Fruit fly (Drosophila melanogaster) whole organism, prepupa: ENCODE data around the gene CG13639.

Experiments used
- Blimp-1 ChIP-seq: fragments of 200-800 bp; sonication (Bioruptor generic); optimal IDR thresholded peaks from 3 replicates; lab custom pipeline; 2017; ENCODE audit warnings: missing biosample characterization, missing genetic modification characterization, mild to moderate bottlenecking, moderate library complexity, missing genetic modification reagents
- CG10631 ChIP-seq: fragments of 200-800 bp; sonication (Bioruptor generic); optimal IDR thresholded peaks from 2 replicates; lab custom pipeline; 2016; ENCODE audit warnings: missing biosample characterization, missing genetic modification characterization
- CG11294 ChIP-seq: fragments of 200-800 bp; sonication (Bioruptor generic); IDR thresholded peaks from 2 replicates; pipeline ENCODE4 v1.3.6; 2022; ENCODE audit warnings: missing biosample characterization, missing genetic modification characterization
- CG11762 ChIP-seq: fragments of 200-800 bp; sonication (Bioruptor generic); optimal IDR thresholded peaks from 3 replicates; lab custom pipeline; 2016; ENCODE audit warnings: missing biosample characterization, missing genetic modification characterization; ENCODE audit not compliant: insufficient read depth
- CG15336 ChIP-seq: fragments of 200-800 bp; sonication (Bioruptor generic); IDR thresholded peaks from 2 replicates; pipeline ENCODE4 v1.3.6; 2022; ENCODE audit warnings: missing biosample characterization, missing genetic modification characterization
- CG1621 ChIP-seq: fragments of 200-800 bp; sonication (Bioruptor generic); optimal IDR thresholded peaks from 3 replicates; lab custom pipeline; 2018; ENCODE audit warnings: missing biosample characterization, mild to moderate bottlenecking, missing genetic modification characterization
- CG3032 ChIP-seq: fragments of 200-800 bp; optimal IDR thresholded peaks from 2 replicates; lab custom pipeline; 2019; ENCODE audit warnings: missing biosample characterization, mild to moderate bottlenecking, missing genetic modification characterization, moderate library complexity
- CG31627 ChIP-seq: fragments of 200-800 bp; sonication (Bioruptor generic); optimal IDR thresholded peaks from 3 replicates; lab custom pipeline; 2016; ENCODE audit warnings: missing biosample characterization, missing genetic modification characterization
- CG32006 ChIP-seq: fragments of 200-800 bp; sonication (Bioruptor generic); optimal IDR thresholded peaks from 3 replicates; lab custom pipeline; 2017; ENCODE audit warnings: missing biosample characterization, mild to moderate bottlenecking, missing genetic modification characterization
- CG34406 ChIP-seq: fragments of 200-800 bp; sonication (Bioruptor generic); optimal IDR thresholded peaks from 3 replicates; lab custom pipeline; 2016; ENCODE audit warnings: missing biosample characterization, missing genetic modification characterization
- CG3919 ChIP-seq: fragments of 200-800 bp; sonication (Bioruptor generic); optimal IDR thresholded peaks from 3 replicates; lab custom pipeline; 2016; ENCODE audit warnings: missing biosample characterization, missing genetic modification characterization
- CG6163 ChIP-seq: fragments of 200-800 bp; sonication (Bioruptor generic); IDR thresholded peaks from 3 replicates; pipeline ENCODE4 v1.3.6; 2022; ENCODE audit warnings: missing biosample characterization, missing genetic modification characterization
- CG6276 ChIP-seq: fragments of 200-800 bp; sonication (Bioruptor generic); optimal IDR thresholded peaks from 2 replicates; lab custom pipeline; 2017; ENCODE audit warnings: missing biosample characterization, mild to moderate bottlenecking, missing genetic modification characterization
- CG6792 ChIP-seq: fragments of 200-800 bp; sonication (Bioruptor generic); optimal IDR thresholded peaks from 3 replicates; lab custom pipeline; 2016; ENCODE audit warnings: missing biosample characterization, missing genetic modification characterization
- CG6808 ChIP-seq: fragments of 200-800 bp; sonication (Bioruptor generic); optimal IDR thresholded peaks from 3 replicates; lab custom pipeline; 2017; ENCODE audit warnings: missing biosample characterization, missing genetic modification characterization, mild to moderate bottlenecking, moderate library complexity, missing genetic modification reagents
- CG6854 ChIP-seq: fragments of 200-800 bp; sonication (Bioruptor generic); optimal IDR thresholded peaks from 2 replicates; lab custom pipeline; 2017; ENCODE audit warnings: missing biosample characterization, mild to moderate bottlenecking, missing genetic modification characterization
- CG8119 ChIP-seq: fragments of 200-800 bp; sonication (Bioruptor generic); IDR thresholded peaks from 3 replicates; pipeline ENCODE4 v1.3.6; 2022; ENCODE audit warnings: missing biosample characterization, missing genetic modification characterization
- CG8319 ChIP-seq: fragments of 200-800 bp; sonication (Bioruptor generic); optimal IDR thresholded peaks from 3 replicates; lab custom pipeline; 2016; ENCODE audit warnings: missing biosample characterization, missing genetic modification characterization
- CG8632 ChIP-seq: fragments of 200-800 bp; sonication (Bioruptor generic); optimal IDR thresholded peaks from 3 replicates; lab custom pipeline; 2016; ENCODE audit warnings: missing biosample characterization, missing genetic modification characterization
- Eip75B ChIP-seq: fragments of 200-800 bp; sonication (Bioruptor generic); optimal IDR thresholded peaks from 3 replicates; lab custom pipeline; 2016; ENCODE audit warnings: missing biosample characterization, missing genetic modification characterization
- Eip78C ChIP-seq: fragments of 200-800 bp; sonication (Bioruptor generic); peaks from one replicate; lab custom pipeline; 2016; ENCODE audit warnings: missing biosample characterization, missing genetic modification characterization
- Ets21C ChIP-seq: fragments of 200-800 bp; sonication (Bioruptor generic); optimal IDR thresholded peaks from 3 replicates; lab custom pipeline; 2016; ENCODE audit warnings: missing biosample characterization, missing genetic modification characterization
- Gug ChIP-seq: fragments of 200-800 bp; sonication (Bioruptor generic); IDR thresholded peaks from 2 replicates; pipeline ENCODE4 v1.3.6; 2022; ENCODE audit warnings: missing biosample characterization, missing genetic modification characterization
- Hr38 ChIP-seq: sonication (Bioruptor generic); optimal IDR thresholded peaks from 2 replicates; lab custom pipeline; 2016; ENCODE audit warnings: missing biosample characterization, missing genetic modification characterization
- Lpt ChIP-seq: fragments of 200-800 bp; sonication (Bioruptor generic); optimal IDR thresholded peaks from 3 replicates; lab custom pipeline; 2016; ENCODE audit warnings: missing biosample characterization, missing genetic modification characterization
- OdsH ChIP-seq: fragments of 200-800 bp; sonication (Bioruptor generic); optimal IDR thresholded peaks from 3 replicates; lab custom pipeline; 2016; ENCODE audit warnings: missing biosample characterization, missing genetic modification characterization
- Sox102F ChIP-seq: fragments of 200-800 bp; sonication (Bioruptor generic); optimal IDR thresholded peaks from 2 replicates; lab custom pipeline; 2016; ENCODE audit warnings: missing biosample characterization, mild to moderate bottlenecking, missing genetic modification characterization
- Sox14 ChIP-seq: fragments of 200-800 bp; sonication (Bioruptor generic); optimal IDR thresholded peaks from 3 replicates; lab custom pipeline; 2016; ENCODE audit warnings: missing biosample characterization, missing genetic modification characterization
- acj6 ChIP-seq: fragments of 200-800 bp; sonication (Bioruptor generic); optimal IDR thresholded peaks from 3 replicates; lab custom pipeline; 2016; ENCODE audit warnings: missing biosample characterization, missing genetic modification characterization
- dac ChIP-seq: fragments of 200-800 bp; sonication (Bioruptor generic); optimal IDR thresholded peaks from 2 replicates; lab custom pipeline; 2017; ENCODE audit warnings: missing biosample characterization, mild to moderate bottlenecking, missing genetic modification characterization
- dsx ChIP-seq: fragments of 200-800 bp; optimal IDR thresholded peaks from 3 replicates; lab custom pipeline; 2019; ENCODE audit warnings: missing biosample characterization, mild to moderate bottlenecking, missing genetic modification characterization, moderate library complexity; ENCODE audit not compliant: poor library complexity, severe bottlenecking
- eg ChIP-seq: fragments of 200-800 bp; sonication (Bioruptor generic); IDR thresholded peaks from 3 replicates; pipeline ENCODE4 v1.3.6; 2022; ENCODE audit warnings: missing biosample characterization, missing genetic modification characterization
- esn ChIP-seq: fragments of 200-800 bp; sonication (Bioruptor generic); optimal IDR thresholded peaks from 2 replicates; lab custom pipeline; 2016; ENCODE audit warnings: missing biosample characterization, mild to moderate bottlenecking, missing genetic modification characterization, moderate library complexity
- fd85E ChIP-seq: fragments of 200-800 bp; sonication (Bioruptor generic); optimal IDR thresholded peaks from 3 replicates; lab custom pipeline; 2016; ENCODE audit warnings: missing biosample characterization, missing genetic modification characterization
- fkh ChIP-seq: fragments of 200-800 bp; sonication (Bioruptor generic); optimal IDR thresholded peaks from 3 replicates; lab custom pipeline; 2017; ENCODE audit warnings: missing biosample characterization, mild to moderate bottlenecking, missing genetic modification characterization, moderate library complexity
- lz ChIP-seq: fragments of 200-800 bp; sonication (Bioruptor generic); optimal IDR thresholded peaks from 3 replicates; lab custom pipeline; 2016; ENCODE audit warnings: missing biosample characterization, missing genetic modification characterization
- net ChIP-seq: fragments of 200-800 bp; sonication (Bioruptor generic); optimal IDR thresholded peaks from 3 replicates; lab custom pipeline; 2016; ENCODE audit warnings: missing biosample characterization, missing genetic modification characterization
- pdm3 ChIP-seq: fragments of 200-800 bp; sonication (Bioruptor generic); optimal IDR thresholded peaks from 3 replicates; lab custom pipeline; 2016; ENCODE audit warnings: missing biosample characterization, missing genetic modification characterization
- spab ChIP-seq: fragments of 200-800 bp; sonication (Bioruptor generic); optimal IDR thresholded peaks from 2 replicates; lab custom pipeline; 2017; ENCODE audit warnings: missing biosample characterization, mild to moderate bottlenecking, missing genetic modification characterization, missing genetic modification reagents
- ss ChIP-seq, 2 experiments: fragments of 200-800 bp; sonication (Bioruptor generic); optimal IDR thresholded peaks; 2 replicates in 1 of 2; 3 replicates in 1 of 2; lab custom pipeline; 2017 to 2018; ENCODE audit warnings: mild to moderate bottlenecking in 2 of 2, missing biosample characterization in 2 of 2, missing genetic modification characterization in 2 of 2, moderate library complexity in 1 of 2
- svp ChIP-seq: fragments of 200-800 bp; sonication (Bioruptor generic); peaks from one replicate; lab custom pipeline; 2016; ENCODE audit warnings: missing biosample characterization, missing genetic modification characterization
- topi ChIP-seq: fragments of 200-800 bp; sonication (Bioruptor generic); optimal IDR thresholded peaks from 3 replicates; lab custom pipeline; 2016; ENCODE audit warnings: missing biosample characterization, missing genetic modification characterization
- vri ChIP-seq: fragments of 200-800 bp; sonication (Bioruptor generic); optimal IDR thresholded peaks from 3 replicates; lab custom pipeline; 2016; ENCODE audit warnings: missing biosample characterization, mild to moderate bottlenecking, missing genetic modification characterization

Gene CG13639

dm6 chr3R:24894419-24895206 lies 34.4 kb upstream of the CG13639 start, which contains the start of the genes CG31121 and CG11069:
TSS of gene CG31121 (minus strand) at chr3R:24894605.
TSS of gene CG11069 (plus strand) at chr3R:24894742.
- TF ChIP-seq Gug (no peak), CG32006 (GFP tag; lab: Kevin White, UChicago) (no peak), Ets21C (GFP tag; lab: Kevin White, UChicago) (no peak), dsx (GFP tag; lab: Kevin White, UChicago) (peak; percentile 9), svp (GFP tag; lab: Kevin White, UChicago) (no peak), net (GFP tag; lab: Kevin White, UChicago) (peak; percentile 9), ss (GFP tag; optimal IDR thresholded peaks at IDR 0.05; lab: Kevin White, UChicago) (peak in 1 of 2 experiments; percentile 3), CG6792 (GFP tag; lab: Kevin White, UChicago) (no peak), eg (GFP tag; lab: Robert Waterston, UW) (peak; percentile 59; the same call in 1 of the 3 replicates), topi (GFP tag; lab: Kevin White, UChicago) (peak; percentile 10), Eip78C (GFP tag; lab: Kevin White, UChicago) (peak; percentile 68), Lpt (GFP tag; lab: Kevin White, UChicago) (no peak), CG3919 (GFP tag; lab: Kevin White, UChicago) (peak; percentile 6), CG11762 (GFP tag; lab: Kevin White, UChicago) (peak; percentile 3), CG8119 (GFP tag; lab: Robert Waterston, UW) (peak; percentile 29; the same call in 2 of the 3 replicates), CG1621 (peak; percentile 1), CG6163 (GFP tag; lab: Robert Waterston, UW) (peak; percentile 28; the same call in 1 of the 3 replicates)

- peak; percentile 91 for TF ChIP-seq CG6808
- TF ChIP-seq Sox102F (GFP tag; lab: Kevin White, UChicago): peak; percentile 63
- peak; percentile 88 for TF ChIP-seq CG10631
- peak; percentile 53 for TF ChIP-seq Eip75B
- TF ChIP-seq OdsH (GFP tag; lab: Kevin White, UChicago): peak; percentile 86
- peak; percentile 84 to 86 for TF ChIP-seq ss (GFP tag; optimal IDR thresholded peaks at IDR 0.05; lab: Kevin White, UChicago)
- peak; percentile 94 for TF ChIP-seq Lpt (GFP tag; lab: Kevin White, UChicago)
- no peak for TF ChIP-seq Hr38
- peak; percentile 33 for TF ChIP-seq Sox14 (GFP tag; lab: Kevin White, UChicago)
- TF ChIP-seq CG8632: peak; percentile 79
- peak; percentile 90 for TF ChIP-seq CG32006 (GFP tag; lab: Kevin White, UChicago)
- TF ChIP-seq CG31627 (GFP tag; lab: Kevin White, UChicago): peak; percentile 33
- TF ChIP-seq fkh: peak; percentile 64
- peak; percentile 87 for TF ChIP-seq svp (GFP tag; lab: Kevin White, UChicago)
- peak; percentile 19 for TF ChIP-seq Ets21C (GFP tag; lab: Kevin White, UChicago)
- TF ChIP-seq CG6163 (GFP tag; lab: Robert Waterston, UW): peak; percentile 81; the same call in 2 of the 3 replicates
- TF ChIP-seq acj6 (GFP tag; lab: Kevin White, UChicago): peak; percentile 81
- TF ChIP-seq dsx (GFP tag; lab: Kevin White, UChicago): peak; percentile 91
- peak; percentile 88 for TF ChIP-seq esn (GFP tag; lab: Kevin White, UChicago)
- peak; percentile 76 for TF ChIP-seq CG6854 (GFP tag; lab: Kevin White, UChicago)
- TF ChIP-seq dac (GFP tag; lab: Kevin White, UChicago): peak; percentile 62
- TF ChIP-seq pdm3 (GFP tag; lab: Kevin White, UChicago): peak; percentile 68
- TF ChIP-seq fd85E (GFP tag; lab: Kevin White, UChicago): peak; percentile 27
- TF ChIP-seq CG11762 (GFP tag; lab: Kevin White, UChicago): peak; percentile 80
- peak; percentile 70; the same call in 1 of the 2 replicates for TF ChIP-seq CG11294 (GFP tag; lab: Robert Waterston, UW)
- peak; percentile 95 for TF ChIP-seq CG8119 (GFP tag; lab: Robert Waterston, UW)
- TF ChIP-seq vri (GFP tag; lab: Kevin White, UChicago): peak; percentile 42
- peak; percentile 94 for TF ChIP-seq CG15336
- TF ChIP-seq Blimp-1 (GFP tag; lab: Kevin White, UChicago): peak; percentile 69
- TF ChIP-seq lz (GFP tag; lab: Kevin White, UChicago): peak; percentile 55
- TF ChIP-seq CG3032 (tag; lab: Kevin White, UChicago): peak; percentile 96
- peak; percentile 91 for TF ChIP-seq spab (GFP tag; lab: Kevin White, UChicago)
- TF ChIP-seq eg (GFP tag; lab: Robert Waterston, UW): peak; percentile 84
- TF ChIP-seq topi (GFP tag; lab: Kevin White, UChicago): peak; percentile 72
- TF ChIP-seq CG1621: peak; percentile 45
- peak; percentile 92 for TF ChIP-seq CG6276 (GFP tag; lab: Kevin White, UChicago)
- TF ChIP-seq CG8319: peak; percentile 52
- peak; percentile 82 for TF ChIP-seq CG34406 (GFP tag; lab: Kevin White, UChicago)
- peak; percentile 86 for TF ChIP-seq CG3919 (GFP tag; lab: Kevin White, UChicago)
Observed at dm6 chr3R:24893320-24893955, 33.3 kb upstream of the CG13639 start.
